Worm (Caenorhabditis elegans): ENCODE results near the gene C46G7.5.
A peak's percentile ranks its signal among the peaks of the same experiment; 100 is the strongest.

Gene C46G7.5

DNA sequence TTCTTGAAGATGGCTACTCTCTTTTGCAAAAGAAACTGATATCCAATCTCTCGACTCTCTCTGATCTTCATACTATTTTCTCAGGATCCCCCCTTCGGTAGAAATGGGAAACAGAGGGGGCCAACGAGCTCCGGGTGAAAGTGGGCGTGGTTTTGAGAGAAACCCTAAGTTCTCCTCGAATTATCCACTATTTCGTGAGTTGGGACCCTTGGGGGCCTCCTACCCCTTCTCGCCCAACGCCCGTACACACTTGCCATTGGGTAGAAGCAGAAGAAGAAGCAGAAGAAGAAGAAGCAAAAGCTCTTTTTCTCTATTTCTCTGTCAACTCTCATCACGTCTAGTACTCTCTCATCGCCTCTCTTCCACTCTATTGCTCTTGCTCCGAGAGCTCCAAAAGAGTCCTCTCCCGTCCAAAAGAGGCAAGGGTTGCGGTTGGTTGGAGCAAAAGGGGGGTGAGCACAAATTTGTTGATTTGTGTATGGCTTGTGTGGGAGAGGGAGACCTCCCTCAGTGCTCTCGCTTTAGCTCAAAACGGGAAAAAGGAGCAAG, 37.4 kb downstream of the C46G7.5 start (continued):
- peak; percentile 47 for TF ChIP-seq xbp-1 (tag; optimal IDR thresholded peaks at IDR 0.05)
- TF ChIP-seq efl-3 (GFP tag; optimal IDR thresholded peaks at IDR 0.05): no peak
- TF ChIP-seq unc-130 (tag; optimal IDR thresholded peaks at IDR 0.05): no peak
- no peak for TF ChIP-seq lin-39 (tag; optimal IDR thresholded peaks at IDR 0.05)
- peak; percentile 33 for TF ChIP-seq aly-2 (tag; optimal IDR thresholded peaks at IDR 0.05)
- TF ChIP-seq nhr-19 (GFP tag; conservative IDR thresholded peaks at IDR 0.05): peak; percentile 37
- peak in 1 of 2 experiments; percentile 39 for TF ChIP-seq lin-35 (GFP tag; optimal IDR thresholded peaks at IDR 0.05)
- peak; percentile 13 for TF ChIP-seq mep-1 (tag; optimal IDR thresholded peaks at IDR 0.05)
- TF ChIP-seq vab-15 (tag; optimal IDR thresholded peaks at IDR 0.05): no peak
- TF ChIP-seq snu-23 (GFP tag; optimal IDR thresholded peaks at IDR 0.05): peak; percentile 60
- peak; percentile 76 for TF ChIP-seq nhr-71 (tag; optimal IDR thresholded peaks at IDR 0.05)
- no peak for TF ChIP-seq nhr-84 (tag; optimal IDR thresholded peaks at IDR 0.05)
- TF ChIP-seq pag-3 (tag; optimal IDR thresholded peaks at IDR 0.05; ENCODE audit: borderline replicate concordance, insufficient read depth): peak; percentile 94
- TF ChIP-seq ceh-90 (tag; optimal IDR thresholded peaks at IDR 0.05): no peak
- no peak for TF ChIP-seq Y116A8C.19 (tag; optimal IDR thresholded peaks at IDR 0.05; ENCODE audit: borderline replicate concordance)
- TF ChIP-seq ama-1 (optimal IDR thresholded peaks at IDR 0.05): no peak
- no peak for TF ChIP-seq lin-13 (GFP tag; optimal IDR thresholded peaks at IDR 0.05)
- TF ChIP-seq ceh-88 (GFP tag; IDR thresholded peaks at IDR 0.05): no peak
- peak; percentile 58 for TF ChIP-seq isw-1 (GFP tag; IDR thresholded peaks at IDR 0.05)
- no peak for TF ChIP-seq unc-98 (GFP tag; IDR thresholded peaks at IDR 0.05)
- TF ChIP-seq elt-3 (tag; optimal IDR thresholded peaks at IDR 0.05): no peak
- no peak for TF ChIP-seq egl-27 (tag; optimal IDR thresholded peaks at IDR 0.05)
- TF ChIP-seq nhr-11 (tag; optimal IDR thresholded peaks at IDR 0.05): no peak
- no peak for TF ChIP-seq tlp-1 (tag; optimal IDR thresholded peaks at IDR 0.05)
- no peak for TF ChIP-seq sox-4 (tag; optimal IDR thresholded peaks at IDR 0.05)
- peak; percentile 40 to 47 for TF ChIP-seq efl-1 (optimal IDR thresholded peaks at IDR 0.05)
- peak; percentile 30 to 85 for TF ChIP-seq efl-1 (GFP tag; optimal IDR thresholded peaks at IDR 0.05 in 1 of 2)
- TF ChIP-seq nhr-76 (tag; optimal IDR thresholded peaks at IDR 0.05): no peak
- no peak for TF ChIP-seq snpc-4 (tag; optimal IDR thresholded peaks at IDR 0.05)
- peak; percentile 48 for TF ChIP-seq rnt-1 (tag; optimal IDR thresholded peaks at IDR 0.05)
- TF ChIP-seq alr-1 (tag; optimal IDR thresholded peaks at IDR 0.05; ENCODE audit: borderline replicate concordance): no peak
- no peak for TF ChIP-seq nhr-85 (tag)
- no peak for TF ChIP-seq ceh-63 (GFP tag; optimal IDR thresholded peaks at IDR 0.05)
- TF ChIP-seq sptf-1 (tag; optimal IDR thresholded peaks at IDR 0.05): no peak
- TF ChIP-seq ets-5 (GFP tag; IDR thresholded peaks at IDR 0.05): no peak
- TF ChIP-seq sup-37 (GFP tag; optimal IDR thresholded peaks at IDR 0.05): no peak
- TF ChIP-seq mab-9 (GFP tag; IDR thresholded peaks at IDR 0.05): no peak
- no peak for TF ChIP-seq unc-30 (tag; optimal IDR thresholded peaks at IDR 0.05)
- no peak for TF ChIP-seq unc-62 (GFP tag; optimal IDR thresholded peaks at IDR 0.05)
- TF ChIP-seq unc-86 (tag; optimal IDR thresholded peaks at IDR 0.05): peak; percentile 42
- no peak for TF ChIP-seq nhr-77 (tag; optimal IDR thresholded peaks at IDR 0.05)
- TF ChIP-seq dpl-1 (GFP tag; optimal IDR thresholded peaks at IDR 0.05): peak in 1 of 3 experiments; percentile 25
- peak; percentile 68 for TF ChIP-seq fkh-8 (tag; optimal IDR thresholded peaks at IDR 0.05)
- peak; percentile 8 for TF ChIP-seq mef-2 (tag; optimal IDR thresholded peaks at IDR 0.05)
- TF ChIP-seq nhr-237 (tag; optimal IDR thresholded peaks at IDR 0.05): no peak
- peak; percentile 30 for TF ChIP-seq fkh-4 (tag; optimal IDR thresholded peaks at IDR 0.05; ENCODE audit: borderline replicate concordance)
- TF ChIP-seq jun-1 (tag; optimal IDR thresholded peaks at IDR 0.05): no peak
- peak; percentile 4 for TF ChIP-seq nhr-20 (tag; optimal IDR thresholded peaks at IDR 0.05)
- TF ChIP-seq hlh-4 (tag; optimal IDR thresholded peaks at IDR 0.05): no peak
- TF ChIP-seq lin-14 (GFP tag; optimal IDR thresholded peaks at IDR 0.05): peak; percentile 89

Data from whole organism, L1 larva.